Fruit fly (Drosophila melanogaster) whole organism, wandering third instar larva: ENCODE results near the gene png.

Source experiments
- Abd-B ChIP-seq: fragments of >200 bp; optimal IDR thresholded peaks from 2 replicates; lab custom pipeline; 2017; ENCODE audit warnings: missing biosample characterization, missing genetic modification characterization
- CG32264 ChIP-seq: fragments of 200-800 bp; sonication (Bioruptor generic); optimal IDR thresholded peaks from 2 replicates; lab custom pipeline; 2016; ENCODE audit warnings: missing biosample characterization, missing genetic modification characterization
- CG9705 ChIP-seq: fragments of 200-800 bp; sonication (Bioruptor generic); optimal IDR thresholded peaks from 2 replicates; lab custom pipeline; 2018; ENCODE audit warnings: missing biosample characterization, mild to moderate bottlenecking, missing genetic modification characterization
- CrebA ChIP-seq: fragments of 200-800 bp; sonication (Bioruptor generic); optimal IDR thresholded peaks from 2 replicates; lab custom pipeline; 2016; ENCODE audit warnings: missing biosample characterization, mild to moderate bottlenecking, missing genetic modification characterization, borderline replicate concordance
- Dfd ChIP-seq: fragments of >200 bp; optimal IDR thresholded peaks from 2 replicates; lab custom pipeline; 2017; ENCODE audit warnings: missing biosample characterization, missing genetic modification characterization
- Dif ChIP-seq: fragments of 200-275, 200-300 bp; sonication (Bioruptor generic); optimal IDR thresholded peaks from 2 replicates; lab custom pipeline; 2018; ENCODE audit warnings: missing biosample characterization, missing genetic modification characterization; ENCODE audit not compliant: partially characterized antibody
- GATAd ChIP-seq: sonication (Bioruptor generic); optimal IDR thresholded peaks from 2 replicates; lab custom pipeline; 2016; ENCODE audit warnings: missing biosample characterization, missing genetic modification characterization
- HLH106 ChIP-seq: fragments of 200-800 bp; optimal IDR thresholded peaks from 3 replicates; lab custom pipeline; 2019; ENCODE audit warnings: missing biosample characterization, mild to moderate bottlenecking, missing genetic modification characterization, moderate library complexity
- Hnf4 ChIP-seq: fragments of 200-800 bp; sonication (Bioruptor generic); optimal IDR thresholded peaks from 2 replicates; lab custom pipeline; 2016; ENCODE audit warnings: missing biosample characterization, mild to moderate bottlenecking, missing genetic modification characterization
- Hr78 ChIP-seq: fragments of >200 bp; optimal IDR thresholded peaks from 2 replicates; lab custom pipeline; 2017; ENCODE audit warnings: missing biosample characterization, missing genetic modification characterization
- Hr83 ChIP-seq: fragments of 200-300 bp; sonication (Bioruptor generic); optimal IDR thresholded peaks from 2 replicates; lab custom pipeline; 2016; ENCODE audit warnings: missing biosample characterization, mild to moderate bottlenecking, missing genetic modification characterization, moderate library complexity; ENCODE audit not compliant: poor library complexity, severe bottlenecking
- Jra ChIP-seq: sonication (Bioruptor generic); optimal IDR thresholded peaks from 2 replicates; lab custom pipeline; 2016; ENCODE audit warnings: missing biosample characterization, missing genetic modification characterization
- Mio ChIP-seq: sonication (Bioruptor generic); optimal IDR thresholded peaks from 2 replicates; lab custom pipeline; 2016; ENCODE audit warnings: missing biosample characterization, missing genetic modification characterization
- Myc ChIP-seq: fragments of >200 bp; optimal IDR thresholded peaks from 2 replicates; lab custom pipeline; 2017
- N ChIP-seq: fragments of >200 bp; optimal IDR thresholded peaks from 2 replicates; lab custom pipeline; 2018; ENCODE audit warnings: missing biosample characterization, missing external identifiers, missing genetic modification characterization
- OdsH ChIP-seq: fragments of 200-800 bp; sonication (Bioruptor generic); optimal IDR thresholded peaks from 2 replicates; lab custom pipeline; 2016; ENCODE audit warnings: missing biosample characterization, mild to moderate bottlenecking, missing genetic modification characterization
- Rel ChIP-seq, 2 experiments: fragments of 200-800 bp; sonication (Bioruptor generic) in 1 of 2; optimal IDR thresholded peaks; 2 replicates in 1 of 2; 3 replicates in 1 of 2; lab custom pipeline; 2016 to 2019; ENCODE audit warnings: mild to moderate bottlenecking in 2 of 2, missing biosample characterization in 2 of 2, missing genetic modification characterization in 2 of 2, moderate library complexity in 1 of 2
- Sp1 ChIP-seq: fragments of 200-800 bp; sonication (Bioruptor generic); optimal IDR thresholded peaks from 3 replicates; lab custom pipeline; 2019; ENCODE audit warnings: missing biosample characterization, mild to moderate bottlenecking, missing genetic modification characterization, moderate library complexity
- Vsx2 ChIP-seq: fragments of 200-300, 225-300 bp; sonication (Bioruptor generic); optimal IDR thresholded peaks from 2 replicates; lab custom pipeline; 2018; ENCODE audit warnings: missing biosample characterization, missing genetic modification characterization; ENCODE audit not compliant: partially characterized antibody
- br ChIP-seq: fragments of 200-800 bp; sonication (Bioruptor generic); optimal IDR thresholded peaks from 2 replicates; lab custom pipeline; 2016; ENCODE audit warnings: missing biosample characterization, missing genetic modification characterization
- brk ChIP-seq: fragments of 200-800 bp; sonication (Bioruptor generic); optimal IDR thresholded peaks from 2 replicates; lab custom pipeline; 2016; ENCODE audit warnings: missing biosample characterization, mild to moderate bottlenecking, missing genetic modification characterization
- dl ChIP-seq, 2 experiments: fragments of 175-275, 200-275 bp in 1 of 2; fragments of 200-275 bp in 1 of 2; sonication (Bioruptor generic); optimal IDR thresholded peaks; lab custom pipeline; 2018; ENCODE audit warnings: mild to moderate bottlenecking in 2 of 2, missing biosample characterization in 2 of 2, missing genetic modification characterization in 2 of 2, moderate library complexity in 2 of 2; ENCODE audit not compliant: partially characterized antibody in 2 of 2, insufficient read depth in 1 of 2
- dmrt93B ChIP-seq: fragments of 200-800 bp; sonication (Bioruptor generic); optimal IDR thresholded peaks from 2 replicates; lab custom pipeline; 2018; ENCODE audit warnings: missing biosample characterization, mild to moderate bottlenecking, missing genetic modification characterization
- dsf ChIP-seq: sonication (Bioruptor generic); optimal IDR thresholded peaks from 2 replicates; lab custom pipeline; 2016; ENCODE audit warnings: missing biosample characterization, missing genetic modification characterization, borderline replicate concordance
- ey ChIP-seq: fragments of 200-800 bp; sonication (Bioruptor generic); optimal IDR thresholded peaks from 2 replicates; lab custom pipeline; 2016; ENCODE audit warnings: missing biosample characterization, missing genetic modification characterization
- foxo ChIP-seq, 2 experiments: fragments of 200-800 bp; sonication (Bioruptor generic); optimal IDR thresholded peaks; 2 replicates in 1 of 2; 3 replicates in 1 of 2; lab custom pipeline; 2016 to 2017; ENCODE audit warnings: missing biosample characterization in 2 of 2, missing genetic modification characterization in 2 of 2
- fru ChIP-seq: fragments of 200-800 bp; sonication (Bioruptor generic); optimal IDR thresholded peaks from 3 replicates; lab custom pipeline; 2016; ENCODE audit warnings: missing biosample characterization, mild to moderate bottlenecking, missing genetic modification characterization
- h ChIP-seq: fragments of 200-800 bp; sonication (Bioruptor generic); optimal IDR thresholded peaks from 3 replicates; lab custom pipeline; 2016; ENCODE audit warnings: missing biosample characterization, mild to moderate bottlenecking, missing genetic modification characterization
- jim ChIP-seq: fragments of 175-275, 200-325 bp; sonication (Bioruptor generic); optimal IDR thresholded peaks from 2 replicates; lab custom pipeline; 2016; ENCODE audit warnings: missing biosample characterization, mild to moderate bottlenecking, missing genetic modification characterization
- lola ChIP-seq: fragments of >200 bp; optimal IDR thresholded peaks from 2 replicates; lab custom pipeline; 2017; ENCODE audit warnings: missing biosample characterization, missing genetic modification characterization
- pan ChIP-seq: fragments of >200 bp; optimal IDR thresholded peaks from 2 replicates; lab custom pipeline; 2017
- psq ChIP-seq: fragments of 200-800 bp; sonication (Bioruptor generic); optimal IDR thresholded peaks from 3 replicates; lab custom pipeline; 2017; ENCODE audit warnings: missing biosample characterization, mild to moderate bottlenecking, missing genetic modification characterization, moderate library complexity
- rgr ChIP-seq: fragments of 200-800 bp; sonication (Bioruptor generic); optimal IDR thresholded peaks from 3 replicates; lab custom pipeline; 2016; ENCODE audit warnings: missing biosample characterization, mild to moderate bottlenecking, missing genetic modification characterization
- sage ChIP-seq: fragments of 200-800 bp; sonication (Bioruptor generic); optimal IDR thresholded peaks from 2 replicates; lab custom pipeline; 2016; ENCODE audit warnings: missing biosample characterization, mild to moderate bottlenecking, missing genetic modification characterization
- sv ChIP-seq: fragments of 200-800 bp; sonication (Bioruptor generic); optimal IDR thresholded peaks from 3 replicates; lab custom pipeline; 2016; ENCODE audit warnings: missing biosample characterization, missing genetic modification characterization
- tai ChIP-seq: sonication (Bioruptor generic); optimal IDR thresholded peaks from 2 replicates; lab custom pipeline; 2016; ENCODE audit warnings: missing biosample characterization, missing genetic modification characterization
- usp ChIP-seq: fragments of >200 bp; optimal IDR thresholded peaks from 2 replicates; lab custom pipeline; 2017; ENCODE audit warnings: missing biosample characterization, missing genetic modification characterization
- woc ChIP-seq: sonication (Bioruptor generic); optimal IDR thresholded peaks from 2 replicates; lab custom pipeline; 2016; ENCODE audit warnings: missing biosample characterization, mild to moderate bottlenecking, missing genetic modification characterization

The png gene

dm6 chrX:1397649-1398454 lies 40.5 kb upstream of the png start:
- TF ChIP-seq Vsx2 (GFP tag; lab: Kevin White, UChicago) (no peak), Hr83 (no peak), Rel (GFP tag; optimal IDR thresholded peaks at IDR 0.05; lab: Kevin White, UChicago) (no peak), Rel (tag; optimal IDR thresholded peaks at IDR 0.05; lab: Kevin White, UChicago) (peak; percentile 39), jim (GFP tag; lab: Kevin White, UChicago) (no peak), Dfd (GFP tag; lab: Kevin White, UChicago) (no peak), sage (GFP tag; lab: Kevin White, UChicago) (no peak), Sp1 (no peak), CrebA (no peak), Dif (GFP tag; lab: Kevin White, UChicago) (peak; percentile 26), CG9705 (GFP tag; lab: Kevin White, UChicago) (no peak), HLH106 (no peak)

DNA sequence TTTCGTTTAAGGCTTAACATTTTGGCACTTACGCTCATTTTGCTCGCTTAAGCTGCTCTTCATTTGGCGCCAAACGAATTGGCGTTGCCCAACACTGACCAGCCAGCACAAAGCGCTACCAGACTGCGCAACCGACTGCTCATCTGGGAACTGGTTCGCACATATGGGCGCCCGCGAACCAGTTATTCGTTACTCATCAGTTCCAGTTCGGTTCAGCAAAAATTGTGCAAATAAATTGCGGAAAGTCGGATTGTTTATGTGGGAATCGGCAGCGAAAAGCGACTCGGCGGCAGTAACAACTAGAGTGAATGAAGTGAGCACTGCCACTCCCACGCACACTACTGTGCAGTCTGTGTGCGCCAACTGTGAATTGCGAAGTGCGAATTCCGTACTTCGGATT lies 35.5 kb upstream of the png start, which contains the start of gene Rilpl:
Gene Rilpl, plus strand, starts transcription at position 180 of the 400 bp plus-strand sequence.
- TF ChIP-seq dmrt93B (GFP tag; lab: Kevin White, UChicago) (no peak), CG32264 (no peak), HLH106 (peak; percentile 15), Myc (lab: Kevin White, UChicago) (no peak), woc (no peak), br (peak; percentile 34), Dif (GFP tag; lab: Kevin White, UChicago) (no peak), fru (GFP tag; lab: Kevin White, UChicago) (peak; percentile 22), Sp1 (peak; percentile 25), pan (lab: Kevin White, UChicago) (no peak), brk (GFP tag; lab: Kevin White, UChicago) (no peak), dl (GFP tag; optimal IDR thresholded peaks at IDR 0.05; lab: Kevin White, UChicago; ENCODE audit: insufficient read depth in 1 of 2, partially characterized antibody in 2 of 2) (no peak), sv (no peak), Abd-B (GFP tag; lab: Kevin White, UChicago) (no peak), CrebA (no peak), Hr83 (no peak), N (GFP tag; lab: Kevin White, UChicago) (no peak), Hnf4 (no peak), Rel (GFP tag; optimal IDR thresholded peaks at IDR 0.05; lab: Kevin White, UChicago) (no peak), Rel (tag; optimal IDR thresholded peaks at IDR 0.05; lab: Kevin White, UChicago) (peak; percentile 48), lola (no peak), Vsx2 (GFP tag; lab: Kevin White, UChicago) (no peak), usp (no peak), jim (GFP tag; lab: Kevin White, UChicago) (no peak), GATAd (no peak), psq (no peak), ey (GFP tag; lab: Kevin White, UChicago) (no peak), Hr78 (no peak), dsf (GFP tag; lab: Kevin White, UChicago) (no peak), foxo (GFP tag; optimal IDR thresholded peaks at IDR 0.05; lab: Kevin White, UChicago) (peak in 1 of 2 experiments; percentile 47), rgr (GFP tag; lab: Kevin White, UChicago) (peak; percentile 50), h (GFP tag; lab: Kevin White, UChicago) (peak; percentile 45), CG9705 (GFP tag; lab: Kevin White, UChicago) (no peak), OdsH (no peak), Jra (GFP tag; lab: Kevin White, UChicago) (peak; percentile 80), tai (GFP tag; lab: Kevin White, UChicago) (no peak), sage (GFP tag; lab: Kevin White, UChicago) (no peak), Mio (GFP tag; lab: Kevin White, UChicago) (no peak), Dfd (GFP tag; lab: Kevin White, UChicago) (no peak)
